Worm (Caenorhabditis elegans): ENCODE results near the gene gmap-1.

Gene gmap-1

DNA sequence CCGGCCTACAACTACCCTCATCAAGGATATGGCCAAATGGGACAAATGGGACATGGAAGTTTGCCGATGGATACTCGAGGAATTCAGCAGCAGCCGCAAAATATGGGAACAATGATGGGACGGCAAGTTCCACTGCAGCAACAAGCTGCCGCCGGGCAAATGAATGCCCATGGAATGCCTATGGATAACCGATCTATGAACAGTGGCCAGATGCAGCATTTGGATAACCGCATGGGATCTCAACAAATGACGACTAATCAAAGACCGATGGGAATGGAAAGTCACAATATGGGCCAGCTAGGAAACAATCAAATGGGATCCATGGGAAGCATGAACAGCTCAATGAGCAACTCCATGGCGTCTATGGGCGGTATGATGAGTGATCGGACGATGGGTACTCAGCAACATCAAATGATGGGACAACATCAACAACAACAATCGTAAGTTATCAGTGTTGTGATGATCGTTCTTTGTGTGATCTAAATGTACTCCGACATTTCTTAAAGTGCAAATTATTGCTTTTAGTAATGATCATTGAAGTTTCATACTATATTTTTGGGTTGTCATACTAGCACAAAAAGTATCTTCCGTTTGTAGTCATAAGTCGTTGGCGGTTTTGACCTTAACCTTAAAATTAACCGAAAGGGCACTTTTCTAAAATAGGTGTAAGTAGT lies 21.2 kb downstream of the gmap-1 start:
- TF ChIP-seq efl-1 (optimal IDR thresholded peaks at IDR 0.05) (no peak), efl-1 (GFP tag; optimal IDR thresholded peaks at IDR 0.05 in 1 of 2) (peak in 1 of 2 experiments; percentile 53), nhr-85 (tag) (peak; percentile 57), nhr-19 (GFP tag; conservative IDR thresholded peaks at IDR 0.05) (peak; percentile 26), skn-1 (tag; optimal IDR thresholded peaks at IDR 0.05) (no peak)

DNA sequence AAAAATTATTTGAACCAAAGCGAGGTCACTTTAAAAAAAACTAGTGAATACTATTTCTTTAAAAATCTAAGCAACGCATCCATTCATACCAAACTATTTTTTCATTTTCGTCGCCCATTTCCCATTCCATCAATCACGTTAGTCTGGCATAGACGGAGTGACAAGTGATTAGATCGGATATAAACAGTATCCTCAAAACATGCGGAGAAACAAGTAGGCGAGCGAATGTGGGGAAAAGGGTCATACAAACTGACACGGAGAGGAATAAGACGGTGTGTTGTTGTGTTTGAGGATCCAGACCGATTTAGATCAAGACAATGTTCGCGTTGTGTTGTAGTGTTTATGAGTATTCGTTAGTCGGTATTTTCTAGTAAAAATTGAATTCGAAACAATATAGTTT lies 22.3 kb downstream of the gmap-1 start:
- TF ChIP-seq mab-9 (GFP tag; IDR thresholded peaks at IDR 0.05) (no peak), lin-14 (GFP tag; optimal IDR thresholded peaks at IDR 0.05) (peak; percentile 12), F16B12.6 (tag; optimal IDR thresholded peaks at IDR 0.05) (no peak), nhr-85 (tag) (peak; percentile 10), efl-1 (optimal IDR thresholded peaks at IDR 0.05) (no peak), efl-1 (GFP tag; optimal IDR thresholded peaks at IDR 0.05 in 1 of 2) (peak in 1 of 2 experiments; percentile 53), pag-3 (tag; optimal IDR thresholded peaks at IDR 0.05; ENCODE audit: borderline replicate concordance, insufficient read depth) (no peak), sox-4 (tag; optimal IDR thresholded peaks at IDR 0.05) (no peak), elt-3 (tag; optimal IDR thresholded peaks at IDR 0.05) (peak in 2 of 6 experiments; percentile 18 to 28), blmp-1 (tag; optimal IDR thresholded peaks at IDR 0.05) (peak; percentile 82)

DNA sequence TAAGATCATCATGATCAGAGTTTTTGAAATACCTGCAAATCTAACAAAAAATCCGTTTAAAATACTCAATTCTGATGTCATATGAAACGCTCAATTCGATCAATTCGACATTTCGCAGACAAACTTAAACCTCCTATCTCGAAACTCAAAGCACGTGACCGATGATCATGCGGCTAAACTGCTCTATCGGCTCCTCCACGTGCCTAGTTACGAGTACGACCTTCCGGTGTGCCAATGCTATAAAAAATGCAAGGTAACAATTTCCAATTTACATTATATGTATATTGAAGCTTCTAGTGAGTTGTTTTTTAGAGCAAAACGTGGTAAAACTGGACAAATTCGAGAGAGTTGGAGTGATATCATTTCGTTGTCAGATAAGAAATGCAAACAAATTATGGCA lies 23.5 kb downstream of the gmap-1 start:
- TF ChIP-seq nhr-90 (tag; optimal IDR thresholded peaks at IDR 0.05; ENCODE audit: poor library complexity) (peak; percentile 17), mdl-1 (tag; optimal IDR thresholded peaks at IDR 0.05) (peak in 1 of 2 experiments; percentile 83), snu-23 (GFP tag; optimal IDR thresholded peaks at IDR 0.05) (peak; percentile 42), ceh-90 (tag; optimal IDR thresholded peaks at IDR 0.05) (no peak), nhr-71 (tag; optimal IDR thresholded peaks at IDR 0.05) (peak; percentile 77), lin-35 (GFP tag; optimal IDR thresholded peaks at IDR 0.05) (peak; percentile 0 to 20), lsy-2 (tag; optimal IDR thresholded peaks at IDR 0.05) (peak in 1 of 2 experiments; percentile 6), egl-27 (tag; optimal IDR thresholded peaks at IDR 0.05) (no peak), swsn-7 (tag; optimal IDR thresholded peaks at IDR 0.05) (peak; percentile 22), lin-14 (GFP tag; optimal IDR thresholded peaks at IDR 0.05) (peak; percentile 65), nhr-84 (tag; optimal IDR thresholded peaks at IDR 0.05) (no peak), ets-5 (GFP tag; IDR thresholded peaks at IDR 0.05) (no peak), hlh-4 (tag; optimal IDR thresholded peaks at IDR 0.05) (no peak), hlh-17 (GFP tag; optimal IDR thresholded peaks at IDR 0.05; ENCODE audit: borderline replicate concordance) (no peak), sptf-1 (tag; optimal IDR thresholded peaks at IDR 0.05) (no peak), F16B12.6 (tag; optimal IDR thresholded peaks at IDR 0.05) (no peak), lin-39 (tag; optimal IDR thresholded peaks at IDR 0.05) (no peak), zag-1 (tag; optimal IDR thresholded peaks at IDR 0.05) (no peak), dsc-1 (tag; optimal IDR thresholded peaks at IDR 0.05) (no peak), elt-2 (tag; optimal IDR thresholded peaks at IDR 0.05) (peak; percentile 85), pqm-1 (tag; optimal IDR thresholded peaks at IDR 0.05) (no peak), ztf-4 (tag; optimal IDR thresholded peaks at IDR 0.05) (no peak), ceh-82 (tag; optimal IDR thresholded peaks at IDR 0.05) (no peak), Y116A8C.19 (tag; optimal IDR thresholded peaks at IDR 0.05; ENCODE audit: borderline replicate concordance) (no peak), ceh-63 (GFP tag; optimal IDR thresholded peaks at IDR 0.05) (no peak), nhr-28 (tag; optimal IDR thresholded peaks at IDR 0.05) (no peak), snpc-4 (tag; optimal IDR thresholded peaks at IDR 0.05) (no peak), unc-86 (tag; optimal IDR thresholded peaks at IDR 0.05) (no peak), elt-3 (tag; optimal IDR thresholded peaks at IDR 0.05) (no peak), fkh-8 (tag; optimal IDR thresholded peaks at IDR 0.05) (peak; percentile 71), nhr-19 (GFP tag; conservative IDR thresholded peaks at IDR 0.05) (peak; percentile 59), grh-1 (GFP tag; IDR thresholded peaks at IDR 0.05) (no peak), ceh-88 (GFP tag; IDR thresholded peaks at IDR 0.05) (no peak), efl-1 (optimal IDR thresholded peaks at IDR 0.05) (no peak), efl-1 (GFP tag; optimal IDR thresholded peaks at IDR 0.05 in 1 of 2) (peak in 1 of 2 experiments; percentile 81), nhr-77 (tag; optimal IDR thresholded peaks at IDR 0.05) (no peak), sup-37 (GFP tag; optimal IDR thresholded peaks at IDR 0.05) (no peak), tbx-2 (tag; optimal IDR thresholded peaks at IDR 0.05) (no peak), blmp-1 (tag; optimal IDR thresholded peaks at IDR 0.05) (no peak), alr-1 (tag; optimal IDR thresholded peaks at IDR 0.05; ENCODE audit: borderline replicate concordance) (no peak), C16A3.4 (tag; optimal IDR thresholded peaks at IDR 0.05) (no peak), irx-1 (tag; optimal IDR thresholded peaks at IDR 0.05) (no peak)

All from whole organism, L1 larva.